Worm (Caenorhabditis elegans) whole organism, young adult: ENCODE data around the gene W02B8.1.

Experiments used
- B0035.1 ChIP-seq: sonication (generic microtip); optimal IDR thresholded peaks from 2 replicates; lab custom pipeline; 2016; ENCODE audit warnings: missing genetic modification characterization, mild to moderate bottlenecking, missing compliant biosample characterization, missing genotype, missing genetic modification reagents
- B0261.1 ChIP-seq: sonication (generic microtip); optimal IDR thresholded peaks from 2 replicates; lab custom pipeline; 2016; ENCODE audit warnings: mild to moderate bottlenecking, missing genetic modification characterization, moderate library complexity, missing compliant biosample characterization
- B0336.3 ChIP-seq: fragments of 200-800 bp; sonication (Bioruptor generic); IDR thresholded peaks from 2 replicates; pipeline ENCODE4 v1.3.6; 2022; ENCODE audit warnings: missing genetic modification characterization, missing compliant biosample characterization
- F23B12.7 ChIP-seq: sonication (generic microtip); optimal IDR thresholded peaks from 2 replicates; lab custom pipeline; 2017; ENCODE audit warnings: missing genetic modification characterization, mild to moderate bottlenecking, missing compliant biosample characterization, antibody characterized with exemption, moderate library complexity; ENCODE audit not compliant: insufficient read depth
- F33H1.4 ChIP-seq: fragments of 200-800 bp; sonication (Bioruptor generic); IDR thresholded peaks from 2 replicates; pipeline ENCODE4 v1.3.6; 2022; ENCODE audit warnings: missing genetic modification reagents, missing genetic modification characterization, missing compliant biosample characterization
- F49E8.2 ChIP-seq: sonication (generic microtip); optimal IDR thresholded peaks from 3 replicates; lab custom pipeline; 2017; ENCODE audit warnings: missing genetic modification characterization, mild to moderate bottlenecking, missing compliant biosample characterization, antibody characterized with exemption, moderate library complexity; ENCODE audit not compliant: insufficient read depth
- F57C9.4 ChIP-seq: sonication (generic microtip); optimal IDR thresholded peaks from 2 replicates; lab custom pipeline; 2017; ENCODE audit warnings: mild to moderate bottlenecking, missing genetic modification characterization, missing compliant biosample characterization
- Y56A3A.18 ChIP-seq: fragments of 200-800 bp; sonication (Bioruptor generic); IDR thresholded peaks from 2 replicates; pipeline ENCODE4 v1.3.6; 2022; ENCODE audit warnings: missing genetic modification reagents, missing genetic modification characterization, missing compliant biosample characterization
- Y79H2A.3 ChIP-seq: fragments of 200-800 bp; sonication (Bioruptor generic); conservative IDR thresholded peaks from 2 replicates; pipeline ENCODE4 v1.3.6; 2022; ENCODE audit warnings: missing genetic modification reagents, missing genetic modification characterization, missing compliant biosample characterization
- atf-7 ChIP-seq: sonication (generic microtip); optimal IDR thresholded peaks from 2 replicates; lab custom pipeline; 2017; ENCODE audit warnings: mild to moderate bottlenecking, missing genetic modification characterization, missing compliant biosample characterization
- attf-6 ChIP-seq: fragments of 200-800 bp; sonication (Bioruptor generic); IDR thresholded peaks from 2 replicates; pipeline ENCODE4 v1.3.6; 2022; ENCODE audit warnings: missing genetic modification reagents, missing genetic modification characterization, missing compliant biosample characterization
- ccch-3 ChIP-seq: fragments of 200-800 bp; sonication (Bioruptor generic); optimal IDR thresholded peaks from 2 replicates; lab custom pipeline; 2018; ENCODE audit warnings: mild to moderate bottlenecking, missing genetic modification characterization, missing compliant biosample characterization
- ceh-100 ChIP-seq: fragments of 200-800 bp; sonication (Bioruptor generic); IDR thresholded peaks from 2 replicates; pipeline ENCODE4 v1.3.6; 2022; ENCODE audit warnings: missing genetic modification reagents, missing genetic modification characterization, missing compliant biosample characterization
- ceh-91 ChIP-seq: fragments of 200-800 bp; sonication (Bioruptor generic); IDR thresholded peaks from 2 replicates; pipeline ENCODE4 v1.3.6; 2022; ENCODE audit warnings: missing genetic modification reagents, missing genetic modification characterization, missing compliant biosample characterization
- dox-1 ChIP-seq: fragments of 200-800 bp; sonication (Bioruptor generic); IDR thresholded peaks from 2 replicates; pipeline ENCODE4 v1.3.6; 2022; ENCODE audit warnings: missing genetic modification reagents, missing genetic modification characterization, missing compliant biosample characterization
- dpff-1 ChIP-seq: sonication (generic microtip); optimal IDR thresholded peaks from 2 replicates; lab custom pipeline; 2017; ENCODE audit warnings: mild to moderate bottlenecking, missing genetic modification characterization, missing compliant biosample characterization
- dpl-1 ChIP-seq: fragments of 150-350 bp; optimal IDR thresholded peaks from 2 replicates; lab custom pipeline; 2014; ENCODE audit warnings: missing biosample characterization, missing genetic modification reagents, missing genetic modification characterization
- egrh-3 ChIP-seq: fragments of 200-800 bp; sonication (Bioruptor generic); IDR thresholded peaks from 2 replicates; pipeline ENCODE4 v1.3.6; 2022; ENCODE audit warnings: missing genetic modification reagents, missing genetic modification characterization, missing compliant biosample characterization
- hlh-12 ChIP-seq: sonication (generic microtip); optimal IDR thresholded peaks from 2 replicates; lab custom pipeline; 2016; ENCODE audit warnings: missing genetic modification characterization, missing compliant biosample characterization
- hlh-26 ChIP-seq: fragments of 200-800 bp; sonication (Bioruptor generic); conservative IDR thresholded peaks from 2 replicates; pipeline ENCODE4 v1.3.6; 2022; ENCODE audit warnings: missing genetic modification reagents, missing genetic modification characterization, missing compliant biosample characterization
- hmg-1.2 ChIP-seq: fragments of 200-800 bp; sonication (Bioruptor generic); IDR thresholded peaks from 2 replicates; pipeline ENCODE4 v1.3.6; 2022; ENCODE audit warnings: missing genetic modification reagents, missing genetic modification characterization, missing compliant biosample characterization
- hrde-1 ChIP-seq: sonication (generic microtip); optimal IDR thresholded peaks from 2 replicates; lab custom pipeline; 2016; ENCODE audit warnings: missing genetic modification characterization, mild to moderate bottlenecking, missing compliant biosample characterization, moderate library complexity, missing genotype, missing genetic modification reagents, borderline replicate concordance
- hsf-1 ChIP-seq: fragments of 200-800 bp; sonication (Bioruptor generic); IDR thresholded peaks from 2 replicates; pipeline ENCODE4 v1.3.6; 2022; ENCODE audit warnings: missing genetic modification reagents, missing genetic modification characterization, missing compliant biosample characterization
- let-526 ChIP-seq: fragments of 200-800 bp; sonication (Bioruptor generic); IDR thresholded peaks from 2 replicates; pipeline ENCODE4 v1.3.6; 2022; ENCODE audit warnings: missing genetic modification reagents, missing genetic modification characterization, missing compliant biosample characterization
- lin-35 ChIP-seq, 3 experiments: fragments of 150-350 bp in 2 of 3; sonication (generic microtip) in 1 of 3; optimal IDR thresholded peaks; 2 replicates each; lab custom pipeline; 2014 to 2018; ENCODE audit warnings: missing biosample characterization in 3 of 3, missing genetic modification characterization in 3 of 3, missing genetic modification reagents in 3 of 3
- lsy-27 ChIP-seq: sonication (generic microtip); optimal IDR thresholded peaks from 2 replicates; lab custom pipeline; 2017; ENCODE audit warnings: missing genetic modification characterization, mild to moderate bottlenecking, missing compliant biosample characterization, antibody characterized with exemption, missing genotype, borderline replicate concordance; ENCODE audit not compliant: insufficient read depth
- madf-6 ChIP-seq: fragments of 200-800 bp; sonication (Bioruptor generic); IDR thresholded peaks from 2 replicates; pipeline ENCODE4 v1.3.6; 2022; ENCODE audit warnings: missing genetic modification reagents, missing genetic modification characterization, missing compliant biosample characterization
- madf-8 ChIP-seq: fragments of 200-800 bp; sonication (Bioruptor generic); conservative IDR thresholded peaks from 2 replicates; pipeline ENCODE4 v1.3.6; 2022; ENCODE audit warnings: missing genetic modification reagents, missing genetic modification characterization, missing compliant biosample characterization
- nfya-2 ChIP-seq: fragments of 200-800 bp; sonication (Bioruptor generic); IDR thresholded peaks from 2 replicates; pipeline ENCODE4 v1.3.6; 2022; ENCODE audit warnings: missing genetic modification reagents, missing genetic modification characterization, missing compliant biosample characterization
- nfyb-1 ChIP-seq: fragments of 200-800 bp; sonication (Bioruptor generic); IDR thresholded peaks from 2 replicates; pipeline ENCODE4 v1.3.6; 2022; ENCODE audit warnings: missing genetic modification reagents, missing genetic modification characterization, missing compliant biosample characterization
- nhr-179 ChIP-seq: sonication (generic microtip); optimal IDR thresholded peaks from 2 replicates; lab custom pipeline; 2016; ENCODE audit warnings: mild to moderate bottlenecking, missing genetic modification characterization, missing compliant biosample characterization
- nhr-27 ChIP-seq: fragments of 200-800 bp; sonication (Bioruptor generic); optimal IDR thresholded peaks from 2 replicates; lab custom pipeline; 2018; ENCODE audit warnings: mild to moderate bottlenecking, missing genetic modification characterization, moderate library complexity, missing compliant biosample characterization
- rec-8 ChIP-seq, 2 experiments: sonication (generic microtip); optimal IDR thresholded peaks; 2 replicates each; lab custom pipeline; 2016; ENCODE audit warnings: mild to moderate bottlenecking in 2 of 2, missing genetic modification characterization in 2 of 2, missing genetic modification reagents in 2 of 2, missing genotype in 2 of 2, missing biosample characterization in 1 of 2, missing compliant biosample characterization in 1 of 2, moderate library complexity in 1 of 2
- sdz-38 ChIP-seq: sonication (generic microtip); optimal IDR thresholded peaks from 2 replicates; lab custom pipeline; 2016; ENCODE audit warnings: missing genotype, missing genetic modification characterization, missing compliant biosample characterization
- snpc-1.3 ChIP-seq: sonication (generic microtip); optimal IDR thresholded peaks from 2 replicates; lab custom pipeline; 2017; ENCODE audit warnings: missing genetic modification characterization, mild to moderate bottlenecking, missing compliant biosample characterization, antibody characterized with exemption, moderate library complexity, missing genotype, missing genetic modification reagents; ENCODE audit not compliant: insufficient read depth
- tlf-1 ChIP-seq: fragments of 200-800 bp; sonication (Bioruptor generic); optimal IDR thresholded peaks from 2 replicates; lab custom pipeline; 2018; ENCODE audit warnings: mild to moderate bottlenecking, missing genetic modification characterization, missing compliant biosample characterization
- zfh-2 ChIP-seq: fragments of 200-800 bp; sonication (Bioruptor generic); conservative IDR thresholded peaks from 2 replicates; pipeline ENCODE4 v1.3.6; 2022; ENCODE audit warnings: missing genetic modification reagents, missing genetic modification characterization, missing compliant biosample characterization
- zim-3 ChIP-seq: sonication (generic microtip); optimal IDR thresholded peaks from 2 replicates; lab custom pipeline; 2017; ENCODE audit warnings: mild to moderate bottlenecking, missing genetic modification characterization, moderate library complexity, missing compliant biosample characterization
- ztf-26 ChIP-seq: sonication (generic microtip); optimal IDR thresholded peaks from 2 replicates; lab custom pipeline; 2017; ENCODE audit warnings: missing genetic modification characterization, missing compliant biosample characterization
- ztf-3 ChIP-seq: fragments of 200-800 bp; sonication (Bioruptor generic); optimal IDR thresholded peaks from 2 replicates; lab custom pipeline; 2018; ENCODE audit warnings: mild to moderate bottlenecking, missing genetic modification characterization, missing compliant biosample characterization

The W02B8.1 gene

ce11 chrII:13903482-13903881 is 1.6 kb upstream of the W02B8.1 start:
- TF ChIP-seq ceh-91 (GFP tag; lab: Robert Waterston, UW) (no peak), lin-35 (GFP tag; optimal IDR thresholded peaks at IDR 0.05; lab: Kevin White, UChicago) (peak in 1 of 3 experiments; percentile 31)

- TF ChIP-seq B0035.1 (tag; lab: Kevin White, UChicago), result no peak
- no peak for TF ChIP-seq hsf-1 (GFP tag; lab: Robert Waterston, UW)
- TF ChIP-seq snpc-1.3 (tag; lab: Kevin White, UChicago), result no peak
- TF ChIP-seq attf-6 (GFP tag; lab: Robert Waterston, UW), result no peak
- TF ChIP-seq ztf-3 (GFP tag; lab: Kevin White, UChicago), result no peak
- no peak for TF ChIP-seq Y79H2A.3 (GFP tag; lab: Robert Waterston, UW)
- TF ChIP-seq dox-1 (GFP tag; lab: Robert Waterston, UW), result no peak
- no peak for TF ChIP-seq lsy-27 (tag; lab: Kevin White, UChicago)
- TF ChIP-seq sdz-38, result no peak
- no peak for TF ChIP-seq ccch-3 (GFP tag; lab: Kevin White, UChicago)
- TF ChIP-seq, all 124 proteins: peak for 0
These were observed 2.1 kb downstream of the W02B8.1 start for ce11 chrII:13899777-13900176.

ce11 chrII:13896279-13896774 is 5.6 kb downstream of the W02B8.1 start:
- TF ChIP-seq F33H1.4 (GFP tag; lab: Robert Waterston, UW), result no peak
- TF ChIP-seq zfh-2 (GFP tag; lab: Robert Waterston, UW), result peak; percentile 87
- TF ChIP-seq nfyb-1, result 0 out of 2 replicates have a peak, but pooled peaks have one; percentile 27
- peak; percentile 96 for TF ChIP-seq egrh-3 (GFP tag; lab: Robert Waterston, UW)
- no peak for TF ChIP-seq hlh-26 (GFP tag; lab: Robert Waterston, UW)
- no peak for TF ChIP-seq dpff-1 (tag; lab: Kevin White, UChicago)
- TF ChIP-seq Y79H2A.3 (GFP tag; lab: Robert Waterston, UW), result no peak
- no peak for TF ChIP-seq let-526 (GFP tag; lab: Robert Waterston, UW)

- TF ChIP-seq atf-7 (tag; lab: Kevin White, UChicago), result no peak
- peak; percentile 50 for TF ChIP-seq ceh-91 (GFP tag; lab: Robert Waterston, UW)
- TF ChIP-seq B0261.1 (tag; lab: Kevin White, UChicago), result no peak
- no peak for TF ChIP-seq sdz-38
- no peak for TF ChIP-seq nfya-2 (GFP tag; lab: Robert Waterston, UW)
- TF ChIP-seq lsy-27 (tag; lab: Kevin White, UChicago), result no peak
- no peak for TF ChIP-seq nhr-27 (tag; lab: Kevin White, UChicago)
- peak; percentile 31; the same call in 1 of the 2 replicates for TF ChIP-seq hmg-1.2 (GFP tag; lab: Robert Waterston, UW)
- no peak for TF ChIP-seq Y79H2A.3 (GFP tag; lab: Robert Waterston, UW)
- TF ChIP-seq F57C9.4 (tag; lab: Kevin White, UChicago), result no peak
- peak; percentile 60 for TF ChIP-seq F23B12.7
- no peak for TF ChIP-seq nhr-179 (tag; lab: Kevin White, UChicago)
- no peak for TF ChIP-seq Y56A3A.18
- no peak for TF ChIP-seq F49E8.2 (tag; lab: Kevin White, UChicago)
- no peak for TF ChIP-seq B0035.1 (tag; lab: Kevin White, UChicago)
- peak; percentile 67; the same call in 1 of the 2 replicates for TF ChIP-seq madf-6 (GFP tag; lab: Robert Waterston, UW)
- TF ChIP-seq zim-3 (tag; lab: Kevin White, UChicago), result no peak
- TF ChIP-seq dox-1 (GFP tag; lab: Robert Waterston, UW), result no peak; the same call in 1 of the 2 replicates
- TF ChIP-seq ztf-26 (tag; lab: Kevin White, UChicago), result no peak
- TF ChIP-seq madf-8 (GFP tag; lab: Robert Waterston, UW), result 0 out of 2 replicates have a peak, but pooled peaks have one; percentile 18
- TF ChIP-seq ceh-100, result peak; percentile 35; the same call in 1 of the 2 replicates
- TF ChIP-seq tlf-1 (GFP tag; lab: Kevin White, UChicago), result no peak
- no peak for TF ChIP-seq B0336.3 (GFP tag; lab: Robert Waterston, UW)
- TF ChIP-seq hrde-1 (tag; lab: Kevin White, UChicago), result no peak
- no peak for TF ChIP-seq rec-8 (tag; optimal IDR thresholded peaks at IDR 0.05; lab: Kevin White, UChicago)
- TF ChIP-seq dpl-1 (GFP tag; lab: Kevin White, UChicago), result peak; percentile 64
- TF ChIP-seq F33H1.4 (GFP tag; lab: Robert Waterston, UW), result peak; percentile 38; the same call in 1 of the 2 replicates
- no peak for TF ChIP-seq hlh-12 (tag; lab: Kevin White, UChicago)
These were observed 13.6 kb downstream of the W02B8.1 start, which contains the start of gene mcd-1 for ce11 chrII:13888278-13888677. Gene mcd-1 (plus strand): TSS chrII:13888544.
